Fruit fly (Drosophila melanogaster): ENCODE data around the gene betaTub85D.
A peak's percentile ranks its signal among the peaks of the same experiment; 100 is the strongest.

Gene betaTub85D

DNA sequence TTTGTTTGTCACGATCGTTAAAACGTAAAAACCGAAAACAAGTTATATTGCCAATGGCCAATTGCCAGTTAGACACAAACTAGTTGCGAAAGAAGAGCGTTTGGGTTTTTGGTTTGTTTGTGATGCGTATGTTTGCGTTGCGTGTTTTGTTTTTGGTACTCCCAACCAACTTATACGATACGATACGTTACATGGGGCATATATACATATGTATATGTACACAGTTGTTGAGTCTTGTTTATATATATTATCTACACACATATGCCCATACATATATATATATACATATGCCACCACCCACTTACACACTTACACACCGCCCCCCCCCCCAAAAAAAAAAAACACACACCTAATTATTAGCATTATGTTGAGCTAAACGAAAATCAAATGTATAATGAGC, 38.2 kb upstream of the betaTub85D start (continued):
- TF ChIP-seq wek (GFP tag; optimal IDR thresholded peaks at IDR 0.05) = peak; percentile 9
- TF ChIP-seq ab (GFP tag; optimal IDR thresholded peaks at IDR 0.05) = no peak

DNA sequence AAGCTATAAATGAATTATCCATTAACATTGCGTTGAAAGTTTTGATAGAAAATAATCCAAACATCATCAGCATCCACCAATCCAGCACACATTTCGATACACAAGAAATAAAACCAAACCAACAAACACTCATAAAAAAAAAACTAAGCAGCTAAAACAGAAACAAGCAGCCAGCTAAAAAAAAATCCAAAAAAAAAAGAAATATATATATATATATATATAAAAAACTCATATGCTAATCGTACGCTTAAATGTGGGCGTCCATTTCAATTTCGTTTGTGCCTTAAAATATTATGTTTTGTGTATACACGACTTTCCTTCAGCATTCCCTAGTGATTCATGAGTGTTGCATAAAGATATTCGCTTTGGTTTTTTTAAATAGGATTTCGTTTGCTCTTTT, 31.9 kb upstream of the betaTub85D start:
- TF ChIP-seq Lpt (GFP tag; optimal IDR thresholded peaks at IDR 0.05) (no peak), tx (GFP tag; optimal IDR thresholded peaks at IDR 0.05) (no peak), Pdp1 (GFP tag; optimal IDR thresholded peaks at IDR 0.05) (peak in 1 of 2 experiments; percentile 75), bsh (GFP tag; optimal IDR thresholded peaks at IDR 0.05) (no peak), sd (tag; optimal IDR thresholded peaks at IDR 0.05) (peak; percentile 23), stc (GFP tag; IDR thresholded peaks at IDR 0.05) (no peak), nerfin-1 (tag; optimal IDR thresholded peaks at IDR 0.05) (no peak), CG32772 (GFP tag; IDR thresholded peaks at IDR 0.05) (0 out of 2 replicates have a peak, but pooled peaks have one; percentile 12), chinmo (GFP tag; IDR thresholded peaks at IDR 0.05; ENCODE audit: partially characterized antibody) (0 out of 4 replicates have a peak, but pooled peaks have one; percentile 20), CG4328 (GFP tag; optimal IDR thresholded peaks at IDR 0.05) (no peak), sqz (GFP tag; optimal IDR thresholded peaks at IDR 0.05) (peak; percentile 32), bigmax (GFP tag; optimal IDR thresholded peaks at IDR 0.05) (no peak), croc (GFP tag; conservative IDR thresholded peaks at IDR 0.05) (no peak), CG11504 (tag; optimal IDR thresholded peaks at IDR 0.05) (no peak), Meics (GFP tag; optimal IDR thresholded peaks at IDR 0.05) (no peak), sr (GFP tag; IDR thresholded peaks at IDR 0.05) (peak; percentile 61; the same call in 1 of the 3 replicates), eve (GFP tag; optimal IDR thresholded peaks at IDR 0.05) (peak in 1 of 2 experiments; percentile 71), Poxn (GFP tag; IDR thresholded peaks at IDR 0.05) (no peak)

DNA sequence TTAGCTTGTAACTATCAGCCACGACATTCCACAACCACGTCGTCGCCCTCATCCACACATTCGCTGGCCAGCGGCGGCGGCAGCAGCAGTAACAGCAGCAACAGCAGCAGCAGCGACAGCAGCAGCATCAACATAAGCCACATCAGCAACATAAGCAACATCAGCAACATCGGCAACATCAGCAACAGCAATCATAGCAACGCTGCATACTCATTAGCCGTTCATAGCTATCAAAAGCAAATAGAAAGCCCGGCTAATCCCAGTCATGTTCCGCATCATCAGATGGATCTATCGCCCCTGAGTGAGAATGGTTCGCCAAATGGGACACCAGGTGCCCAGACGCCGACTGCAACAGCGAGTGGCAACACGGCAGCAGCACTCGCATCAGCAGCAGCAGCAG, 31.1 kb upstream of the betaTub85D start:
- TF ChIP-seq sr (GFP tag; IDR thresholded peaks at IDR 0.05) (0 out of 3 replicates have a peak, but pooled peaks have one; percentile 10), CG11504 (tag; optimal IDR thresholded peaks at IDR 0.05) (peak; percentile 71), CG7745 (tag; optimal IDR thresholded peaks at IDR 0.05) (no peak), CTCF (GFP tag; optimal IDR thresholded peaks at IDR 0.05) (no peak), Dfd (GFP tag; optimal IDR thresholded peaks at IDR 0.05) (peak in 1 of 2 experiments; percentile 46), CG3281 (GFP tag; optimal IDR thresholded peaks at IDR 0.05) (no peak), CG4730 (GFP tag; IDR thresholded peaks at IDR 0.05) (0 out of 2 replicates have a peak, but pooled peaks have one; percentile 11), CG11456 (GFP tag; IDR thresholded peaks at IDR 0.05) (no peak)

DNA sequence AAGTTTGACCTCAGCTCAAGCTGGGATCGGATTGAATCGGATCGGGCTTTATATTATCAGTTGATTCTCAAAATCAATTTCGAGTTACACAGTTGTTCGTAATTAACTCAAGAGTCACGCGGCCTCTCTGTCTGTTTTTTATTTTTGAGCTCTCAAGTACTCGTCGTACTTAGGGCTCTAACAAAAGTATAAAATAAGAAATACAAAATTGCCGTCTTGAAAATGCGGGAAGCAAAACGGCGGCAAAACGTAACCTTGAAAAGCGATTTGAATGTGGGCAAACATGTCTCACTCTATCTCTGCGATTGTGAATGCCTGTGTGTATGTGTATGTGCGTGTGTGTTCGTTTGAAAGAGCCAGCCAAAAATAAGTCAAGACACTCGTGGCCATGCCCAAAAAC, 27.5 kb upstream of the betaTub85D start:
- TF ChIP-seq CG6854 (GFP tag; optimal IDR thresholded peaks at IDR 0.05) = no peak
- no peak for TF ChIP-seq CG15601 (tag; optimal IDR thresholded peaks at IDR 0.05)
- no peak for TF ChIP-seq pros (GFP tag; optimal IDR thresholded peaks at IDR 0.05)
- no peak for TF ChIP-seq ash1 (GFP tag; optimal IDR thresholded peaks at IDR 0.05)
- TF ChIP-seq Deaf1 (tag; optimal IDR thresholded peaks at IDR 0.05) = peak; percentile 25
- TF ChIP-seq CG4617 (GFP tag; optimal IDR thresholded peaks at IDR 0.05; ENCODE audit: borderline replicate concordance) = no peak
- no peak for TF ChIP-seq Max (GFP tag; optimal IDR thresholded peaks at IDR 0.05)
- TF ChIP-seq jigr1 (GFP tag; IDR thresholded peaks at IDR 0.05) = no peak
- TF ChIP-seq CG43689 (GFP tag; IDR thresholded peaks at IDR 0.05) = no peak
- no peak for TF ChIP-seq CG12104 (GFP tag; optimal IDR thresholded peaks at IDR 0.05)
- TF ChIP-seq sob (GFP tag; IDR thresholded peaks at IDR 0.05) = 0 out of 2 replicates have a peak, but pooled peaks have one; percentile 19
- peak; percentile 52 for TF ChIP-seq CG10543 (GFP tag; optimal IDR thresholded peaks at IDR 0.05)
- TF ChIP-seq Ptx1 (GFP tag; IDR thresholded peaks at IDR 0.05) = no peak
- TF ChIP-seq Poxn (GFP tag; IDR thresholded peaks at IDR 0.05) = no peak
- TF ChIP-seq CG18619 (GFP tag; optimal IDR thresholded peaks at IDR 0.05) = no peak
- no peak for TF ChIP-seq CG4282 (GFP tag; optimal IDR thresholded peaks at IDR 0.05)
- no peak for TF ChIP-seq CHES-1-like (GFP tag; optimal IDR thresholded peaks at IDR 0.05)
- no peak for TF ChIP-seq B-H1 (GFP tag; IDR thresholded peaks at IDR 0.05)
- TF ChIP-seq al (GFP tag; IDR thresholded peaks at IDR 0.05) = no peak
- TF ChIP-seq CG9609 (GFP tag; optimal IDR thresholded peaks at IDR 0.05) = no peak
- no peak for TF ChIP-seq C15 (GFP tag; IDR thresholded peaks at IDR 0.05)
- no peak for TF ChIP-seq CG11560 (tag; IDR thresholded peaks at IDR 0.05)
- TF ChIP-seq Rfx (GFP tag; IDR thresholded peaks at IDR 0.05) = no peak
- no peak for TF ChIP-seq h (optimal IDR thresholded peaks at IDR 0.05)

All from whole organism, embryonic.